Worm (Caenorhabditis elegans) whole organism, young adult: ENCODE data around the gene sbsp-1.

Experiments used
- B0019.2 ChIP-seq: fragments of 200-800 bp; sonication (Bioruptor generic); conservative IDR thresholded peaks from 2 replicates; pipeline ENCODE4 v1.3.6; 2022; ENCODE audit warnings: missing genetic modification reagents, missing genetic modification characterization, missing compliant biosample characterization
- B0261.1 ChIP-seq: sonication (generic microtip); optimal IDR thresholded peaks from 2 replicates; lab custom pipeline; 2016; ENCODE audit warnings: mild to moderate bottlenecking, missing genetic modification characterization, moderate library complexity, missing compliant biosample characterization
- C06A6.2 ChIP-seq: fragments of 200-800 bp; sonication (Bioruptor generic); conservative IDR thresholded peaks from 2 replicates; pipeline ENCODE4 v1.3.6; 2022; ENCODE audit warnings: missing genetic modification characterization, missing compliant biosample characterization
- D2030.7 ChIP-seq: fragments of 200-800 bp; sonication (Bioruptor generic); IDR thresholded peaks from 2 replicates; pipeline ENCODE4 v1.3.6; 2022; ENCODE audit warnings: missing genetic modification reagents, missing genetic modification characterization, missing compliant biosample characterization
- F10E7.11 ChIP-seq: sonication (generic microtip); optimal IDR thresholded peaks from 2 replicates; lab custom pipeline; 2017; ENCODE audit warnings: mild to moderate bottlenecking, missing genetic modification characterization, moderate library complexity, missing compliant biosample characterization
- F22D6.2 ChIP-seq: sonication (generic microtip); optimal IDR thresholded peaks from 2 replicates; lab custom pipeline; 2016; ENCODE audit warnings: mild to moderate bottlenecking, missing genetic modification characterization, missing compliant biosample characterization
- F39B2.1 ChIP-seq: fragments of 200-800 bp; sonication (Bioruptor generic); IDR thresholded peaks from 2 replicates; pipeline ENCODE4 v1.3.6; 2022; ENCODE audit warnings: missing genetic modification reagents, missing genetic modification characterization, missing compliant biosample characterization
- F49E8.2 ChIP-seq: sonication (generic microtip); optimal IDR thresholded peaks from 3 replicates; lab custom pipeline; 2017; ENCODE audit warnings: missing genetic modification characterization, mild to moderate bottlenecking, missing compliant biosample characterization, antibody characterized with exemption, moderate library complexity; ENCODE audit not compliant: insufficient read depth
- F55B11.4 ChIP-seq: sonication (generic microtip); optimal IDR thresholded peaks from 2 replicates; lab custom pipeline; 2016; ENCODE audit warnings: missing compliant biosample characterization, missing genetic modification characterization, borderline replicate concordance; ENCODE audit not compliant: insufficient read depth
- T07F8.4 ChIP-seq: sonication (generic microtip); optimal IDR thresholded peaks from 2 replicates; lab custom pipeline; 2016; ENCODE audit warnings: mild to moderate bottlenecking, missing genetic modification characterization, moderate library complexity, missing compliant biosample characterization
- T26A5.8 ChIP-seq: sonication (generic microtip); optimal IDR thresholded peaks from 2 replicates; lab custom pipeline; 2016; ENCODE audit warnings: missing genetic modification characterization, missing compliant biosample characterization
- Y53G8AR.9 ChIP-seq: fragments of 200-800 bp; sonication (Bioruptor generic); conservative IDR thresholded peaks from 2 replicates; pipeline ENCODE4 v1.3.6; 2022; ENCODE audit warnings: missing genetic modification reagents, missing genetic modification characterization, missing compliant biosample characterization
- Y79H2A.3 ChIP-seq: fragments of 200-800 bp; sonication (Bioruptor generic); conservative IDR thresholded peaks from 2 replicates; pipeline ENCODE4 v1.3.6; 2022; ENCODE audit warnings: missing genetic modification reagents, missing genetic modification characterization, missing compliant biosample characterization
- akir-1 ChIP-seq: fragments of 200-800 bp; sonication (Bioruptor generic); optimal IDR thresholded peaks from 2 replicates; lab custom pipeline; 2018; ENCODE audit warnings: mild to moderate bottlenecking, missing genetic modification characterization, moderate library complexity, missing compliant biosample characterization
- aptf-3 ChIP-seq: fragments of 200-800 bp; sonication (Bioruptor generic); IDR thresholded peaks from 2 replicates; pipeline ENCODE4 v1.3.6; 2022; ENCODE audit warnings: missing genetic modification characterization, missing compliant biosample characterization
- athp-1 ChIP-seq: sonication (generic microtip); optimal IDR thresholded peaks from 2 replicates; lab custom pipeline; 2017; ENCODE audit warnings: mild to moderate bottlenecking, missing genetic modification characterization, missing compliant biosample characterization
- attf-5 ChIP-seq: fragments of 200-800 bp; sonication (Bioruptor generic); optimal IDR thresholded peaks from 2 replicates; lab custom pipeline; 2018; ENCODE audit warnings: mild to moderate bottlenecking, missing genetic modification characterization, missing compliant biosample characterization
- ceh-40 ChIP-seq: fragments of 200-800 bp; sonication (Bioruptor generic); IDR thresholded peaks from 2 replicates; pipeline ENCODE4 v1.3.6; 2022; ENCODE audit warnings: missing genetic modification characterization, missing compliant biosample characterization
- dox-1 ChIP-seq: fragments of 200-800 bp; sonication (Bioruptor generic); IDR thresholded peaks from 2 replicates; pipeline ENCODE4 v1.3.6; 2022; ENCODE audit warnings: missing genetic modification reagents, missing genetic modification characterization, missing compliant biosample characterization
- efl-1 ChIP-seq: fragments of 150-350 bp; optimal IDR thresholded peaks from 2 replicates; lab custom pipeline; 2014; ENCODE audit warnings: missing biosample characterization, missing genetic modification reagents, missing genetic modification characterization
- ets-4 ChIP-seq: fragments of 200-800 bp; sonication (Bioruptor generic); optimal IDR thresholded peaks from 2 replicates; lab custom pipeline; 2018; ENCODE audit warnings: mild to moderate bottlenecking, missing genetic modification characterization, missing compliant biosample characterization
- fkh-3 ChIP-seq: sonication (generic microtip); optimal IDR thresholded peaks from 2 replicates; lab custom pipeline; 2016; ENCODE audit warnings: mild to moderate bottlenecking, missing genetic modification characterization, missing compliant biosample characterization
- him-1 ChIP-seq: sonication (generic microtip); optimal IDR thresholded peaks from 2 replicates; lab custom pipeline; 2016; ENCODE audit warnings: missing genotype, missing genetic modification reagents, missing genetic modification characterization, missing compliant biosample characterization
- hlh-26 ChIP-seq: fragments of 200-800 bp; sonication (Bioruptor generic); conservative IDR thresholded peaks from 2 replicates; pipeline ENCODE4 v1.3.6; 2022; ENCODE audit warnings: missing genetic modification reagents, missing genetic modification characterization, missing compliant biosample characterization
- hrde-1 ChIP-seq: sonication (generic microtip); optimal IDR thresholded peaks from 2 replicates; lab custom pipeline; 2016; ENCODE audit warnings: missing genetic modification characterization, mild to moderate bottlenecking, missing compliant biosample characterization, moderate library complexity, missing genotype, missing genetic modification reagents, borderline replicate concordance
- let-526 ChIP-seq: fragments of 200-800 bp; sonication (Bioruptor generic); IDR thresholded peaks from 2 replicates; pipeline ENCODE4 v1.3.6; 2022; ENCODE audit warnings: missing genetic modification reagents, missing genetic modification characterization, missing compliant biosample characterization
- let-607 ChIP-seq, 2 experiments: fragments of 200-800 bp in 1 of 2; sonication (Bioruptor generic) in 1 of 2; sonication (generic microtip) in 1 of 2; optimal IDR thresholded peaks; 2 replicates each; lab custom pipeline; 2016 to 2018; ENCODE audit warnings: mild to moderate bottlenecking in 2 of 2, missing compliant biosample characterization in 2 of 2, missing genetic modification characterization in 2 of 2, moderate library complexity in 2 of 2, missing genotype in 1 of 2
- lin-26 ChIP-seq: fragments of 200-800 bp; sonication (Bioruptor generic); IDR thresholded peaks from 2 replicates; pipeline ENCODE4 v1.3.6; 2022; ENCODE audit warnings: missing genetic modification reagents, missing genetic modification characterization, missing compliant biosample characterization
- lin-35 ChIP-seq, 3 experiments: fragments of 150-350 bp in 2 of 3; sonication (generic microtip) in 1 of 3; optimal IDR thresholded peaks; 2 replicates each; lab custom pipeline; 2014 to 2018; ENCODE audit warnings: missing biosample characterization in 3 of 3, missing genetic modification characterization in 3 of 3, missing genetic modification reagents in 3 of 3
- lin-40 ChIP-seq: sonication (generic microtip); optimal IDR thresholded peaks from 2 replicates; lab custom pipeline; 2016; ENCODE audit warnings: missing genetic modification characterization, mild to moderate bottlenecking, missing compliant biosample characterization, missing genotype, missing genetic modification reagents
- lir-1 ChIP-seq: fragments of 200-800 bp; sonication (Bioruptor generic); conservative IDR thresholded peaks from 2 replicates; pipeline ENCODE4 v1.3.6; 2022; ENCODE audit warnings: missing genetic modification reagents, missing genetic modification characterization, missing compliant biosample characterization
- lsl-1 ChIP-seq: fragments of 200-800 bp; sonication (Bioruptor generic); optimal IDR thresholded peaks from 2 replicates; lab custom pipeline; 2018; ENCODE audit warnings: mild to moderate bottlenecking, missing genetic modification characterization, moderate library complexity, missing compliant biosample characterization
- lsy-27 ChIP-seq: sonication (generic microtip); optimal IDR thresholded peaks from 2 replicates; lab custom pipeline; 2017; ENCODE audit warnings: missing genetic modification characterization, mild to moderate bottlenecking, missing compliant biosample characterization, antibody characterized with exemption, missing genotype, borderline replicate concordance; ENCODE audit not compliant: insufficient read depth
- madf-6 ChIP-seq: fragments of 200-800 bp; sonication (Bioruptor generic); IDR thresholded peaks from 2 replicates; pipeline ENCODE4 v1.3.6; 2022; ENCODE audit warnings: missing genetic modification reagents, missing genetic modification characterization, missing compliant biosample characterization
- madf-8 ChIP-seq: fragments of 200-800 bp; sonication (Bioruptor generic); conservative IDR thresholded peaks from 2 replicates; pipeline ENCODE4 v1.3.6; 2022; ENCODE audit warnings: missing genetic modification reagents, missing genetic modification characterization, missing compliant biosample characterization
- nfya-2 ChIP-seq: fragments of 200-800 bp; sonication (Bioruptor generic); IDR thresholded peaks from 2 replicates; pipeline ENCODE4 v1.3.6; 2022; ENCODE audit warnings: missing genetic modification reagents, missing genetic modification characterization, missing compliant biosample characterization
- nfyb-1 ChIP-seq: fragments of 200-800 bp; sonication (Bioruptor generic); IDR thresholded peaks from 2 replicates; pipeline ENCODE4 v1.3.6; 2022; ENCODE audit warnings: missing genetic modification reagents, missing genetic modification characterization, missing compliant biosample characterization
- nhr-179 ChIP-seq: sonication (generic microtip); optimal IDR thresholded peaks from 2 replicates; lab custom pipeline; 2016; ENCODE audit warnings: mild to moderate bottlenecking, missing genetic modification characterization, missing compliant biosample characterization
- nhr-27 ChIP-seq: fragments of 200-800 bp; sonication (Bioruptor generic); optimal IDR thresholded peaks from 2 replicates; lab custom pipeline; 2018; ENCODE audit warnings: mild to moderate bottlenecking, missing genetic modification characterization, moderate library complexity, missing compliant biosample characterization
- rec-8 ChIP-seq, 2 experiments: sonication (generic microtip); optimal IDR thresholded peaks; 2 replicates each; lab custom pipeline; 2016; ENCODE audit warnings: mild to moderate bottlenecking in 2 of 2, missing genetic modification characterization in 2 of 2, missing genetic modification reagents in 2 of 2, missing genotype in 2 of 2, missing biosample characterization in 1 of 2, missing compliant biosample characterization in 1 of 2, moderate library complexity in 1 of 2
- sea-2 ChIP-seq: fragments of 200-800 bp; sonication (Bioruptor generic); IDR thresholded peaks from 2 replicates; pipeline ENCODE4 v1.3.6; 2022; ENCODE audit warnings: missing genetic modification characterization, missing compliant biosample characterization
- snpc-1.3 ChIP-seq: sonication (generic microtip); optimal IDR thresholded peaks from 2 replicates; lab custom pipeline; 2017; ENCODE audit warnings: missing genetic modification characterization, mild to moderate bottlenecking, missing compliant biosample characterization, antibody characterized with exemption, moderate library complexity, missing genotype, missing genetic modification reagents; ENCODE audit not compliant: insufficient read depth
- somi-1 ChIP-seq: fragments of 200-800 bp; sonication (Bioruptor generic); optimal IDR thresholded peaks from 2 replicates; lab custom pipeline; 2018; ENCODE audit warnings: mild to moderate bottlenecking, missing genetic modification characterization, missing compliant biosample characterization
- tbp1 ChIP-seq: fragments of 200-800 bp; sonication (Bioruptor generic); optimal IDR thresholded peaks from 2 replicates; lab custom pipeline; 2018; ENCODE audit warnings: mild to moderate bottlenecking, missing genetic modification characterization, missing compliant biosample characterization
- zim-3 ChIP-seq: sonication (generic microtip); optimal IDR thresholded peaks from 2 replicates; lab custom pipeline; 2017; ENCODE audit warnings: mild to moderate bottlenecking, missing genetic modification characterization, moderate library complexity, missing compliant biosample characterization
- ztf-22 ChIP-seq: fragments of 200-800 bp; sonication (Bioruptor generic); optimal IDR thresholded peaks from 2 replicates; lab custom pipeline; 2018; ENCODE audit warnings: mild to moderate bottlenecking, missing genetic modification characterization, moderate library complexity, missing compliant biosample characterization

sbsp-1 gene

ce11 chrIII:10831483-10831882, 1.3 kb upstream of the sbsp-1 start:
- TF ChIP-seq nhr-179 (no peak), nfya-2 (GFP tag; lab: Robert Waterston, UW) (no peak), lin-35 (GFP tag; optimal IDR thresholded peaks at IDR 0.05; lab: Kevin White, UChicago) (no peak), madf-6 (GFP tag; lab: Robert Waterston, UW) (no peak), Y79H2A.3 (GFP tag; lab: Robert Waterston, UW) (no peak), ceh-40 (GFP tag; lab: Robert Waterston, UW) (no peak), tbp1 (no peak), B0261.1 (tag; lab: Kevin White, UChicago) (no peak), attf-5 (GFP tag; lab: Kevin White, UChicago) (no peak), hrde-1 (tag; lab: Kevin White, UChicago) (no peak), B0019.2 (GFP tag; lab: Robert Waterston, UW) (no peak), F49E8.2 (tag; lab: Kevin White, UChicago) (no peak), ets-4 (no peak), lin-40 (tag; lab: Kevin White, UChicago) (no peak), aptf-3 (GFP tag; lab: Robert Waterston, UW) (no peak), akir-1 (GFP tag; lab: Kevin White, UChicago) (no peak), lir-1 (no peak), snpc-1.3 (tag; lab: Kevin White, UChicago) (no peak), dox-1 (no peak)

- TF ChIP-seq let-607 (tag; optimal IDR thresholded peaks at IDR 0.05; lab: Kevin White, UChicago) (peak in 1 of 2 experiments; percentile 39), tbp1 (peak; percentile 52), rec-8 (tag; optimal IDR thresholded peaks at IDR 0.05; lab: Kevin White, UChicago) (no peak), let-526 (GFP tag; lab: Robert Waterston, UW) (no peak), somi-1 (peak; percentile 8), nfyb-1 (GFP tag; lab: Robert Waterston, UW) (peak; percentile 95), F10E7.11 (tag; lab: Kevin White, UChicago) (no peak), zim-3 (no peak), ztf-22 (GFP tag; lab: Kevin White, UChicago) (no peak), lin-26 (GFP tag; lab: Robert Waterston, UW) (no peak), D2030.7 (GFP tag; lab: Robert Waterston, UW) (no peak; the same call in 1 of the 2 replicates), him-1 (tag; lab: Kevin White, UChicago) (no peak), T07F8.4 (tag; lab: Kevin White, UChicago) (no peak), T26A5.8 (tag; lab: Kevin White, UChicago) (no peak), F39B2.1 (GFP tag; lab: Robert Waterston, UW) (0 out of 2 replicates have a peak, but pooled peaks have one; percentile 27), athp-1 (tag; lab: Kevin White, UChicago) (no peak), Y53G8AR.9 (GFP tag; lab: Robert Waterston, UW) (peak; percentile 92), ceh-40 (GFP tag; lab: Robert Waterston, UW) (no peak), F55B11.4 (tag; lab: Kevin White, UChicago) (no peak), efl-1 (GFP tag; lab: Kevin White, UChicago) (peak; percentile 19), lir-1 (peak; percentile 52; the same call in 1 of the 2 replicates), fkh-3 (no peak), lsl-1 (GFP tag; lab: Kevin White, UChicago) (peak; percentile 52), hlh-26 (no peak), nhr-27 (tag; lab: Kevin White, UChicago) (no peak), lin-35 (GFP tag; optimal IDR thresholded peaks at IDR 0.05; lab: Kevin White, UChicago) (peak in 1 of 3 experiments; percentile 88), lsy-27 (no peak), sea-2 (no peak), F22D6.2 (tag; lab: Kevin White, UChicago) (peak; percentile 36), ets-4 (no peak), C06A6.2 (GFP tag; lab: Robert Waterston, UW) (peak; percentile 49; the same call in 1 of the 2 replicates), madf-8 (GFP tag; lab: Robert Waterston, UW) (peak; percentile 42)
These were observed 12.1 kb downstream of the sbsp-1 start, which contains the start of gene pde-12 for ce11 chrIII:10844873-10845272. pde-12 (minus strand) TSS chrIII:10845020.
